Worm (Caenorhabditis elegans) whole organism, L2 larva: ENCODE measurements around the gene clec-175.

Experiments used
- F13H6.1 ChIP-seq: sonication (generic microtip); optimal IDR thresholded peaks from 2 replicates; lab custom pipeline; 2016; ENCODE audit warnings: missing genetic modification characterization, missing compliant biosample characterization
- elt-1 ChIP-seq: fragments of 150-350 bp; optimal IDR thresholded peaks from 2 replicates; lab custom pipeline; 2014; ENCODE audit warnings: missing biosample characterization, missing genetic modification characterization
- zag-1 ChIP-seq: fragments of 150-350 bp; optimal IDR thresholded peaks from 2 replicates; lab custom pipeline; 2014; ENCODE audit warnings: missing biosample characterization, missing genetic modification characterization

DNA sequence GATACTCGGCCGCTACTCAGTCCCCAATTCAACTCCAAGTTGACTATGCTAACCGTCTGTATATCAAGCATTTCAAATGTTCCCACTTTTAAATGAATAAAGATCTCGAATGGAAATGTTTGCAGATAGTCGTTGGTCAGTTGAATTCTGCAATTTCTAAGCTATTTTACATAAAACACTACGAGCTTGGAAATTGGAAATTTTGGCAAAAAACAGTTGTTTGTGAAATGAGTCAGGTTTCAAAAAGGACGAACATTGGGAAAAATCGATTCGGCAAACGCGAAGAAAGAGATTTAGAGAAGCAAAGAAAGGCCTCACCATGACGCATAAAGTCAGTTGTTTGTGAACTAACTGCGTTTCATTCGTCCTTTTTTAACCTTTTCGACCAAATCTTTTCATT lies 24.8 kb downstream of the clec-175 start:
- TF ChIP-seq zag-1 (tag; lab: Kevin White, UChicago) (no peak), F13H6.1 (no peak), elt-1 (tag; lab: Kevin White, UChicago) (no peak)
